Worm (Caenorhabditis elegans): ENCODE measurements around the gene fbxa-77.

- TF ChIP-seq pes-1 (GFP tag; IDR thresholded peaks at IDR 0.05), result no peak
- no peak for TF ChIP-seq ceh-36 (tag; optimal IDR thresholded peaks at IDR 0.05)
- TF ChIP-seq ceh-13 (GFP tag; optimal IDR thresholded peaks at IDR 0.05), result no peak
- TF ChIP-seq hmg-4 (GFP tag; optimal IDR thresholded peaks at IDR 0.05), result no peak
- TF ChIP-seq scrt-1 (GFP tag; IDR thresholded peaks at IDR 0.05), result no peak
- no peak for TF ChIP-seq F13C5.2 (tag; optimal IDR thresholded peaks at IDR 0.05)
- TF ChIP-seq sea-1 (GFP tag; conservative IDR thresholded peaks at IDR 0.05), result no peak
- no peak for TF ChIP-seq B0310.2 (tag; optimal IDR thresholded peaks at IDR 0.05)
- no peak for TF ChIP-seq ama-1 (optimal IDR thresholded peaks at IDR 0.05)
- TF ChIP-seq ets-7 (tag; optimal IDR thresholded peaks at IDR 0.05), result no peak
- TF ChIP-seq flt-1 (GFP tag; IDR thresholded peaks at IDR 0.05), result no peak
Observed at ce11 chrIII:1223319-1224093, 25.8 kb upstream of the fbxa-77 start.
